Fruit fly (Drosophila melanogaster) whole organism, embryonic: Measurements from ENCODE around the gene Tbca.
A peak's percentile ranks its signal among the peaks of the same experiment; 100 is the strongest.

Source experiments
- CG10654 ChIP-seq: fragments of 200-800 bp; sonication (Bioruptor generic); optimal IDR thresholded peaks from 2 replicates; lab custom pipeline; 2016; ENCODE audit warnings: missing biosample characterization, missing genetic modification characterization
- CG11504 ChIP-seq: fragments of 200-800 bp; sonication (Bioruptor generic); optimal IDR thresholded peaks from 3 replicates; lab custom pipeline; 2019; ENCODE audit warnings: missing biosample characterization, mild to moderate bottlenecking, missing genetic modification characterization, moderate library complexity
- CG11560 ChIP-seq: fragments of 200-800 bp; sonication (Bioruptor generic); IDR thresholded peaks from 3 replicates; pipeline ENCODE4 v1.3.6; 2022; ENCODE audit warnings: missing biosample characterization, missing genetic modification characterization
- CG12104 ChIP-seq: fragments of 200-800 bp; sonication (Bioruptor generic); optimal IDR thresholded peaks from 3 replicates; lab custom pipeline; 2016; ENCODE audit warnings: missing biosample characterization, missing genetic modification characterization
- CG12155 ChIP-seq: fragments of 200-800 bp; sonication (Bioruptor generic); optimal IDR thresholded peaks from 3 replicates; lab custom pipeline; 2016; ENCODE audit warnings: missing biosample characterization, missing genetic modification characterization
- CG12391 ChIP-seq: fragments of 200-800 bp; sonication (Bioruptor generic); optimal IDR thresholded peaks from 3 replicates; lab custom pipeline; 2018; ENCODE audit warnings: missing biosample characterization, mild to moderate bottlenecking, missing genetic modification characterization, moderate library complexity
- CG13123 ChIP-seq: fragments of 200-800 bp; sonication (Bioruptor generic); optimal IDR thresholded peaks from 2 replicates; lab custom pipeline; 2016; ENCODE audit warnings: missing biosample characterization, missing genetic modification characterization
- CG15073 ChIP-seq: fragments of 200-800 bp; sonication (Bioruptor generic); optimal IDR thresholded peaks from 2 replicates; lab custom pipeline; 2016; ENCODE audit warnings: missing biosample characterization, missing genetic modification characterization
- CG17359 ChIP-seq: fragments of 200-800 bp; sonication (Bioruptor generic); optimal IDR thresholded peaks from 3 replicates; lab custom pipeline; 2018; ENCODE audit warnings: missing biosample characterization, mild to moderate bottlenecking, missing genetic modification characterization, moderate library complexity
- CG18262 ChIP-seq: fragments of 200-800 bp; optimal IDR thresholded peaks from 3 replicates; lab custom pipeline; 2019; ENCODE audit warnings: missing biosample characterization, mild to moderate bottlenecking, missing genetic modification characterization, moderate library complexity
- CG2712 ChIP-seq: fragments of 200-800 bp; optimal IDR thresholded peaks from 3 replicates; lab custom pipeline; 2019; ENCODE audit warnings: missing biosample characterization, mild to moderate bottlenecking, missing genetic modification characterization, moderate library complexity
- CG30431 ChIP-seq: fragments of 200-800 bp; sonication (Bioruptor generic); optimal IDR thresholded peaks from 2 replicates; lab custom pipeline; 2017; ENCODE audit warnings: missing biosample characterization, missing genetic modification characterization
- CG3838 ChIP-seq: fragments of 200-800 bp; sonication (Bioruptor generic); optimal IDR thresholded peaks from 3 replicates; lab custom pipeline; 2016; ENCODE audit warnings: missing biosample characterization, missing genetic modification characterization
- CG4328 ChIP-seq: fragments of 200-800 bp; sonication (Bioruptor generic); optimal IDR thresholded peaks from 3 replicates; lab custom pipeline; 2017; ENCODE audit warnings: missing biosample characterization, missing genetic modification reagents, missing genetic modification characterization
- CG5180 ChIP-seq: fragments of 200-800 bp; sonication (Bioruptor generic); optimal IDR thresholded peaks from 3 replicates; lab custom pipeline; 2017; ENCODE audit warnings: missing biosample characterization, missing genetic modification characterization, mild to moderate bottlenecking, moderate library complexity, missing genetic modification reagents
- CG7372 ChIP-seq: fragments of 200-800 bp; sonication (Bioruptor generic); IDR thresholded peaks from 2 replicates; pipeline ENCODE4 v1.3.6; 2022; ENCODE audit warnings: missing biosample characterization, missing genetic modification characterization
- Chrac-16 ChIP-seq: fragments of 200-800 bp; sonication (Bioruptor generic); optimal IDR thresholded peaks from 3 replicates; lab custom pipeline; 2016; ENCODE audit warnings: missing biosample characterization, missing genetic modification characterization
- D ChIP-seq, 2 experiments: fragments of 200-800 bp in 1 of 2; fragments of >200 bp in 1 of 2; sonication (Bioruptor generic) in 1 of 2; optimal IDR thresholded peaks; 2 replicates in 1 of 2; 3 replicates in 1 of 2; lab custom pipeline; 2017; ENCODE audit warnings: mild to moderate bottlenecking in 1 of 2, missing biosample characterization in 1 of 2, missing genetic modification characterization in 1 of 2, missing genetic modification reagents in 1 of 2
- Doc3 ChIP-seq: fragments of 200-800 bp; sonication (Bioruptor generic); IDR thresholded peaks from 3 replicates; pipeline ENCODE4 v1.3.6; 2022; ENCODE audit warnings: missing biosample characterization, missing genetic modification characterization; ENCODE audit not compliant: partially characterized antibody
- Fer1 ChIP-seq: fragments of 200-800 bp; sonication (Bioruptor generic); optimal IDR thresholded peaks from 2 replicates; lab custom pipeline; 2017; ENCODE audit warnings: missing biosample characterization, mild to moderate bottlenecking, missing genetic modification characterization
- Gsc ChIP-seq: fragments of 200-800 bp; sonication (Bioruptor generic); IDR thresholded peaks from 2 replicates; pipeline ENCODE4 v1.3.6; 2022; ENCODE audit warnings: missing biosample characterization, missing genetic modification characterization
- HLH54F ChIP-seq: fragments of 200-800 bp; sonication (Bioruptor generic); optimal IDR thresholded peaks from 3 replicates; lab custom pipeline; 2016; ENCODE audit warnings: missing biosample characterization, missing genetic modification characterization
- Hmx ChIP-seq: fragments of 200-800 bp; sonication (Bioruptor generic); optimal IDR thresholded peaks from 2 replicates; lab custom pipeline; 2016; ENCODE audit warnings: missing biosample characterization, missing genetic modification characterization
- Mad ChIP-seq: fragments of 200-800 bp; sonication (Bioruptor generic); optimal IDR thresholded peaks from 2 replicates; lab custom pipeline; 2016; ENCODE audit warnings: missing biosample characterization, missing genetic modification characterization
- Mes4 ChIP-seq: fragments of 200-800 bp; sonication (Bioruptor generic); optimal IDR thresholded peaks from 2 replicates; lab custom pipeline; 2016; ENCODE audit warnings: missing biosample characterization, missing genetic modification characterization
- Mrtf ChIP-seq: fragments of 200-800 bp; sonication (Bioruptor generic); IDR thresholded peaks from 3 replicates; pipeline ENCODE4 v1.3.6; 2022; ENCODE audit warnings: missing biosample characterization, missing genetic modification characterization
- NC2α ChIP-seq: fragments of 200-800 bp; sonication (Bioruptor generic); optimal IDR thresholded peaks from 2 replicates; lab custom pipeline; 2016; ENCODE audit warnings: missing biosample characterization, missing genetic modification characterization
- PHDP ChIP-seq: fragments of 200-800 bp; sonication (Bioruptor generic); optimal IDR thresholded peaks from 3 replicates; lab custom pipeline; 2018; ENCODE audit warnings: missing biosample characterization, mild to moderate bottlenecking, missing genetic modification characterization, moderate library complexity
- Pdp1 ChIP-seq, 2 experiments: fragments of 200-800 bp; sonication (Bioruptor generic); optimal IDR thresholded peaks; 3 replicates each; lab custom pipeline; 2016; ENCODE audit warnings: missing biosample characterization in 2 of 2, missing genetic modification characterization in 2 of 2, mild to moderate bottlenecking in 1 of 2, moderate library complexity in 1 of 2
- Sry-β ChIP-seq: fragments of 200-800 bp; sonication (Bioruptor generic); optimal IDR thresholded peaks from 2 replicates; lab custom pipeline; 2018; ENCODE audit warnings: missing biosample characterization, mild to moderate bottlenecking, missing genetic modification characterization, moderate library complexity
- dmrt11E ChIP-seq: fragments of 200-800 bp; sonication (Bioruptor generic); optimal IDR thresholded peaks from 3 replicates; lab custom pipeline; 2018; ENCODE audit warnings: missing biosample characterization, mild to moderate bottlenecking, missing genetic modification characterization, moderate library complexity
- eyg ChIP-seq: fragments of 200-800 bp; sonication (Bioruptor generic); optimal IDR thresholded peaks from 3 replicates; lab custom pipeline; 2016; ENCODE audit warnings: missing biosample characterization, missing genetic modification characterization
- hb ChIP-seq: fragments of 200-800 bp; sonication (Bioruptor generic); IDR thresholded peaks from 3 replicates; pipeline ENCODE4 v1.3.6; 2022; ENCODE audit warnings: missing biosample characterization, missing genetic modification characterization; ENCODE audit not compliant: partially characterized antibody
- jing ChIP-seq: fragments of 200-800 bp; sonication (Bioruptor generic); optimal IDR thresholded peaks from 2 replicates; lab custom pipeline; 2018; ENCODE audit warnings: missing biosample characterization, mild to moderate bottlenecking, missing genetic modification characterization
- lbe ChIP-seq: fragments of 200-800 bp; sonication (Bioruptor generic); optimal IDR thresholded peaks from 2 replicates; lab custom pipeline; 2016; ENCODE audit warnings: missing biosample characterization, mild to moderate bottlenecking, missing genetic modification characterization
- lilli ChIP-seq: fragments of 200-800 bp; sonication (Bioruptor generic); optimal IDR thresholded peaks from 3 replicates; lab custom pipeline; 2016; ENCODE audit warnings: missing biosample characterization, missing genetic modification characterization
- maf-S ChIP-seq: fragments of 200-800 bp; sonication (Bioruptor generic); optimal IDR thresholded peaks from 2 replicates; lab custom pipeline; 2016; ENCODE audit warnings: missing biosample characterization, missing genetic modification characterization
- nom ChIP-seq: fragments of 200-800 bp; sonication (Bioruptor generic); optimal IDR thresholded peaks from 2 replicates; lab custom pipeline; 2017; ENCODE audit warnings: missing biosample characterization, missing genetic modification characterization, mild to moderate bottlenecking, moderate library complexity, missing genetic modification reagents
- pnt ChIP-seq: fragments of 200-800 bp; sonication (Bioruptor generic); optimal IDR thresholded peaks from 3 replicates; lab custom pipeline; 2016; ENCODE audit warnings: missing biosample characterization, missing genetic modification characterization
- pros ChIP-seq: fragments of 200-800 bp; sonication (Bioruptor generic); optimal IDR thresholded peaks from 3 replicates; lab custom pipeline; 2019; ENCODE audit warnings: missing biosample characterization, mild to moderate bottlenecking, missing genetic modification characterization, moderate library complexity
- slou ChIP-seq: fragments of 200-800 bp; sonication (Bioruptor generic); optimal IDR thresholded peaks from 3 replicates; lab custom pipeline; 2016; ENCODE audit warnings: missing biosample characterization, missing genetic modification characterization
- tll ChIP-seq, 2 experiments: fragments of 200-800 bp in 1 of 2; fragments of >200 bp in 1 of 2; sonication (Bioruptor generic) in 1 of 2; optimal IDR thresholded peaks; 2 replicates each; lab custom pipeline; 2017 to 2019; ENCODE audit warnings: missing biosample characterization in 2 of 2, missing genetic modification characterization in 2 of 2, mild to moderate bottlenecking in 1 of 2, moderate library complexity in 1 of 2
- toy ChIP-seq: fragments of 200-800 bp; sonication (Bioruptor generic); IDR thresholded peaks from 2 replicates; pipeline ENCODE4 v1.3.6; 2022; ENCODE audit warnings: missing biosample characterization, missing genetic modification characterization
- trem ChIP-seq: fragments of 200-800 bp; optimal IDR thresholded peaks from 3 replicates; lab custom pipeline; 2019; ENCODE audit warnings: missing biosample characterization, mild to moderate bottlenecking, missing genetic modification characterization, moderate library complexity
- ttk ChIP-seq: fragments of 200-800 bp; sonication (Bioruptor generic); IDR thresholded peaks from 2 replicates; pipeline ENCODE4 v2.1.2; 2022; ENCODE audit warnings: missing biosample characterization, missing genetic modification characterization
- zen ChIP-seq: fragments of 200-800 bp; sonication (Bioruptor generic); optimal IDR thresholded peaks from 3 replicates; lab custom pipeline; 2018; ENCODE audit warnings: missing biosample characterization, mild to moderate bottlenecking, missing genetic modification characterization, moderate library complexity
- zf30C ChIP-seq: fragments of 200-800 bp; sonication (Bioruptor generic); optimal IDR thresholded peaks from 3 replicates; lab custom pipeline; 2018; ENCODE audit warnings: missing biosample characterization, mild to moderate bottlenecking, missing genetic modification characterization

The Tbca gene

DNA sequence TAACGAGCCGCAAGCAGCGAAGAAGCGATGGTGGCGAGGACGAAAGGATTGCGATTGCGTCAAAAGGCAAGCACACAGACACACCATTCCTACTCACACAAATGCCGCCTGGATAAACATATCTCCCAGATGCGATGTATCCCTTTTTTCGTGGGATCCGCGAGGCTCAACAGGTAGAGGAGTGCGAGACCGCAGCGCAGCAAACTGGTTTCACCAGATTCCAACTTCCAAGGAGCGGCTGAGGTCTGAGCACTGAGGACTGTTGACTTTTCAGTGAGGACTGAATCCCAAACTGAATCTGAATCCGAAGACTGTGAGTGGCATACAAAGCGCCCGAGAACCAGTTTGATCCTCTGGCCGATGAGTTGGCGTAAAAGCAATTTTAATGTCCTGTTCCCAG, 41.4 kb upstream of the Tbca start:
- peak in 1 of 2 experiments; percentile 41 for TF ChIP-seq tll (GFP tag; optimal IDR thresholded peaks at IDR 0.05; lab: Kevin White, UChicago)
- peak; percentile 32 for TF ChIP-seq pros (GFP tag; lab: Kevin White, UChicago)
- TF ChIP-seq CG12104 (GFP tag; lab: Kevin White, UChicago), result no peak
- TF ChIP-seq Gsc, result no peak
- TF ChIP-seq CG15073, result no peak
- TF ChIP-seq CG4328, result no peak
- TF ChIP-seq lbe (GFP tag; lab: Kevin White, UChicago), result peak; percentile 23
- TF ChIP-seq zf30C (GFP tag; lab: Kevin White, UChicago), result no peak
- TF ChIP-seq nom, result peak; percentile 41
- no peak for TF ChIP-seq pnt (GFP tag; lab: Kevin White, UChicago)

DNA sequence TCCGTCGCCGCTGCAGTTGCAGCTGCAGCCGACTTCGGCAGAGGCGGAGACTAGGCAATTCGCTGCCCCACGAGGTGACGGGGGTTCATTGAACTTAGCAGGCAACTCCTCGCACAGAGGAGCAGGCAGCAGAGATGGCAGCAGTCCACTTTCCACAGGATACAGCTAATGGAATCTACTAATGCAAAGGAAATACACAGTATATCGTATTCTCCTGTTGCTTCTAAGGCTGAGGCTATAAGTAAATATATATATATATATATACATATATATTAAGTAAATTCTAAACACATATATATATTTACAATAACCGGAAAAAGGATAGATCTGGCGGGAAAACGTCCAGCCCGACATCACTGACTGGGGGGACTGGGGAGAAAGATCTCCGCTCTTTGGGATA, 39.9 kb upstream of the Tbca start:
- TF ChIP-seq maf-S (GFP tag; lab: Kevin White, UChicago) (no peak), eyg (no peak), dmrt11E (tag; lab: Kevin White, UChicago) (peak; percentile 9), CG2712 (tag; lab: Kevin White, UChicago) (peak; percentile 29), CG12391 (tag; lab: Kevin White, UChicago) (peak; percentile 2), CG18262 (tag; lab: Kevin White, UChicago) (peak; percentile 3), CG30431 (GFP tag; lab: Kevin White, UChicago) (no peak), trem (peak; percentile 3), jing (GFP tag; lab: Kevin White, UChicago) (no peak), Sry-β (GFP tag; lab: Kevin White, UChicago) (peak; percentile 86), CG17359 (tag; lab: Kevin White, UChicago) (no peak), CG11504 (tag; lab: Kevin White, UChicago) (no peak)

DNA sequence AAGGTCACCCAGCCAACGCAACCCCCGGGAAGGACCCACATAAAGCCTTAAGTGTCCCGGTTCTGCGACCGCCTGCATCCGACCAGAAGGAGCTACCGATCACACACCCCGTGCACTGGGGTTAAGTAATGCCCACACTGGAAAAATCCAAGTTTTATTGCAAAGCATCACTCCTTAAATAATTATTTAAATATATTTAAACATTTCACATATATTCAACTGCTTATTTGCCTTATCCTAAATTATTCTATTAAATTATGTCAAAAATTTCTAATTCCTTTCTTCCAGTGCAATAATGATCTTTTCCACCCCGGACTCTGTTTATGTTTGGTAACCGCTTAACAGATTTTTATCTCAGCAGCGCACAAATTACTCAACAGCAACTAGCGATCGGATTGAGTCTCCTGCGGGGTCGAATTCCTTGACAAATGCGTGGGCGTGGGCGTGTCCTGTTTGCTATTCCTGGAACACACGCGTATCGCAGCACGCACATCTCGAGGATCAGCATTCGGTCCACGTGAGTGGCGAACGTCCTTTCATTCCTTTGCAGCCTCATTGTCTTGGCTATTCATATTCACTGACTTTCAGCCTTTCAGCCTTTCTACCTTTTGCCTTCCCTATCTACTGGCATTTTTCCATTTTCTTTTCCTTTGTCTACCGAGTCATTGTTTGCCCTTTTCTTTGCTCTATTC, 38.6 kb upstream of the Tbca start:
- TF ChIP-seq ttk (GFP tag; lab: Robert Waterston, UW), result no peak
- no peak for TF ChIP-seq Pdp1 (GFP tag; optimal IDR thresholded peaks at IDR 0.05; lab: Kevin White, UChicago)
- no peak for TF ChIP-seq NC2α (GFP tag; lab: Kevin White, UChicago)
- peak; percentile 88 for TF ChIP-seq zen
- peak; percentile 23 for TF ChIP-seq CG12155 (GFP tag; lab: Kevin White, UChicago)
- peak; percentile 42 for TF ChIP-seq trem
- no peak for TF ChIP-seq CG5180
- peak; percentile 88 for TF ChIP-seq zf30C (GFP tag; lab: Kevin White, UChicago)
- TF ChIP-seq D (optimal IDR thresholded peaks at IDR 0.05; lab: Kevin White, UChicago), result peak; percentile 84
- peak; percentile 49 for TF ChIP-seq D (GFP tag; optimal IDR thresholded peaks at IDR 0.05; lab: Kevin White, UChicago)
- no peak for TF ChIP-seq CG3838 (GFP tag; lab: Kevin White, UChicago)
- no peak for TF ChIP-seq Mrtf (GFP tag; lab: Robert Waterston, UW)
- no peak for TF ChIP-seq Hmx
- no peak for TF ChIP-seq HLH54F (GFP tag; lab: Kevin White, UChicago)
- no peak for TF ChIP-seq slou (GFP tag; lab: Kevin White, UChicago)
- no peak for TF ChIP-seq toy (GFP tag; lab: Robert Waterston, UW)
- TF ChIP-seq CG10654 (GFP tag; lab: Kevin White, UChicago), result no peak
- no peak for TF ChIP-seq lilli (GFP tag; lab: Kevin White, UChicago)
- TF ChIP-seq hb (GFP tag; lab: Robert Waterston, UW), result no peak
- no peak for TF ChIP-seq nom
- TF ChIP-seq Fer1 (GFP tag; lab: Kevin White, UChicago), result no peak
- peak; percentile 7 for TF ChIP-seq CG13123 (GFP tag; lab: Kevin White, UChicago)
- TF ChIP-seq PHDP, result no peak
- TF ChIP-seq CG7372 (GFP tag; lab: Robert Waterston, UW), result no peak
- no peak for TF ChIP-seq CG11560
- peak; percentile 59 for TF ChIP-seq Chrac-16 (GFP tag; lab: Kevin White, UChicago)
- no peak for TF ChIP-seq Doc3 (GFP tag; lab: Robert Waterston, UW)
- no peak for TF ChIP-seq Mes4 (GFP tag; lab: Kevin White, UChicago)
- TF ChIP-seq Mad (GFP tag; lab: Kevin White, UChicago), result no peak
